Fruit fly (Drosophila melanogaster) whole organism, prepupa: Measurements from ENCODE around the gene lectin-37Db.

Source experiments
- Blimp-1 ChIP-seq: fragments of 200-800 bp; sonication (Bioruptor generic); optimal IDR thresholded peaks from 3 replicates; lab custom pipeline; 2017; ENCODE audit warnings: missing biosample characterization, missing genetic modification characterization, mild to moderate bottlenecking, moderate library complexity, missing genetic modification reagents
- CG10669 ChIP-seq: fragments of 200-800 bp; sonication (Bioruptor generic); optimal IDR thresholded peaks from 3 replicates; lab custom pipeline; 2018; ENCODE audit warnings: missing biosample characterization, mild to moderate bottlenecking, missing genetic modification characterization, moderate library complexity
- CG11762 ChIP-seq: fragments of 200-800 bp; sonication (Bioruptor generic); optimal IDR thresholded peaks from 3 replicates; lab custom pipeline; 2016; ENCODE audit warnings: missing biosample characterization, missing genetic modification characterization; ENCODE audit not compliant: insufficient read depth
- CG11902 ChIP-seq: fragments of 200-800 bp; sonication (Bioruptor generic); optimal IDR thresholded peaks from 3 replicates; lab custom pipeline; 2016; ENCODE audit warnings: missing biosample characterization, missing genetic modification characterization
- CG15336 ChIP-seq: fragments of 200-800 bp; sonication (Bioruptor generic); IDR thresholded peaks from 2 replicates; pipeline ENCODE4 v1.3.6; 2022; ENCODE audit warnings: missing biosample characterization, missing genetic modification characterization
- CG16779 ChIP-seq: fragments of 200-800 bp; sonication (Bioruptor generic); optimal IDR thresholded peaks from 3 replicates; lab custom pipeline; 2017; ENCODE audit warnings: missing biosample characterization, mild to moderate bottlenecking, missing genetic modification characterization
- CG31627 ChIP-seq: fragments of 200-800 bp; sonication (Bioruptor generic); optimal IDR thresholded peaks from 3 replicates; lab custom pipeline; 2016; ENCODE audit warnings: missing biosample characterization, missing genetic modification characterization
- CG32006 ChIP-seq: fragments of 200-800 bp; sonication (Bioruptor generic); optimal IDR thresholded peaks from 3 replicates; lab custom pipeline; 2017; ENCODE audit warnings: missing biosample characterization, mild to moderate bottlenecking, missing genetic modification characterization
- CG3919 ChIP-seq: fragments of 200-800 bp; sonication (Bioruptor generic); optimal IDR thresholded peaks from 3 replicates; lab custom pipeline; 2016; ENCODE audit warnings: missing biosample characterization, missing genetic modification characterization
- CG4318 ChIP-seq: fragments of 200-800 bp; sonication (Bioruptor generic); optimal IDR thresholded peaks from 3 replicates; lab custom pipeline; 2017; ENCODE audit warnings: missing biosample characterization, mild to moderate bottlenecking, missing genetic modification characterization
- CG6163 ChIP-seq: fragments of 200-800 bp; sonication (Bioruptor generic); IDR thresholded peaks from 3 replicates; pipeline ENCODE4 v1.3.6; 2022; ENCODE audit warnings: missing biosample characterization, missing genetic modification characterization
- CG6276 ChIP-seq: fragments of 200-800 bp; sonication (Bioruptor generic); optimal IDR thresholded peaks from 2 replicates; lab custom pipeline; 2017; ENCODE audit warnings: missing biosample characterization, mild to moderate bottlenecking, missing genetic modification characterization
- CG6808 ChIP-seq: fragments of 200-800 bp; sonication (Bioruptor generic); optimal IDR thresholded peaks from 3 replicates; lab custom pipeline; 2017; ENCODE audit warnings: missing biosample characterization, missing genetic modification characterization, mild to moderate bottlenecking, moderate library complexity, missing genetic modification reagents
- CG6854 ChIP-seq: fragments of 200-800 bp; sonication (Bioruptor generic); optimal IDR thresholded peaks from 2 replicates; lab custom pipeline; 2017; ENCODE audit warnings: missing biosample characterization, mild to moderate bottlenecking, missing genetic modification characterization
- CG7368 ChIP-seq: fragments of 200-800 bp; sonication (Bioruptor generic); optimal IDR thresholded peaks from 3 replicates; lab custom pipeline; 2016; ENCODE audit warnings: missing biosample characterization, missing genetic modification characterization
- CG8119 ChIP-seq: fragments of 200-800 bp; sonication (Bioruptor generic); IDR thresholded peaks from 3 replicates; pipeline ENCODE4 v1.3.6; 2022; ENCODE audit warnings: missing biosample characterization, missing genetic modification characterization
- CG8319 ChIP-seq: fragments of 200-800 bp; sonication (Bioruptor generic); optimal IDR thresholded peaks from 3 replicates; lab custom pipeline; 2016; ENCODE audit warnings: missing biosample characterization, missing genetic modification characterization
- CG8632 ChIP-seq: fragments of 200-800 bp; sonication (Bioruptor generic); optimal IDR thresholded peaks from 3 replicates; lab custom pipeline; 2016; ENCODE audit warnings: missing biosample characterization, missing genetic modification characterization
- CG9139 ChIP-seq: fragments of 200-800 bp; sonication (Bioruptor generic); optimal IDR thresholded peaks from 3 replicates; lab custom pipeline; 2017; ENCODE audit warnings: missing biosample characterization, mild to moderate bottlenecking, missing genetic modification characterization
- Eip75B ChIP-seq: fragments of 200-800 bp; sonication (Bioruptor generic); optimal IDR thresholded peaks from 3 replicates; lab custom pipeline; 2016; ENCODE audit warnings: missing biosample characterization, missing genetic modification characterization
- Eip78C ChIP-seq: fragments of 200-800 bp; sonication (Bioruptor generic); peaks from one replicate; lab custom pipeline; 2016; ENCODE audit warnings: missing biosample characterization, missing genetic modification characterization
- Eip93F ChIP-seq: fragments of 200-800 bp; sonication (Bioruptor generic); optimal IDR thresholded peaks from 2 replicates; lab custom pipeline; 2016; ENCODE audit warnings: missing biosample characterization, mild to moderate bottlenecking, missing genetic modification characterization
- Ets21C ChIP-seq: fragments of 200-800 bp; sonication (Bioruptor generic); optimal IDR thresholded peaks from 3 replicates; lab custom pipeline; 2016; ENCODE audit warnings: missing biosample characterization, missing genetic modification characterization
- Ets96B ChIP-seq: fragments of 200-800 bp; optimal IDR thresholded peaks from 2 replicates; lab custom pipeline; 2019; ENCODE audit warnings: missing biosample characterization, mild to moderate bottlenecking, missing genetic modification characterization, moderate library complexity
- Hr39 ChIP-seq: fragments of 200-800 bp; sonication (Bioruptor generic); optimal IDR thresholded peaks from 2 replicates; lab custom pipeline; 2016; ENCODE audit warnings: missing biosample characterization, missing genetic modification characterization
- Hr4 ChIP-seq: fragments of 200-800 bp; sonication (Bioruptor generic); optimal IDR thresholded peaks from 3 replicates; lab custom pipeline; 2016; ENCODE audit warnings: missing biosample characterization, missing genetic modification characterization
- Lpt ChIP-seq: fragments of 200-800 bp; sonication (Bioruptor generic); optimal IDR thresholded peaks from 3 replicates; lab custom pipeline; 2016; ENCODE audit warnings: missing biosample characterization, missing genetic modification characterization
- Met ChIP-seq: fragments of 200-800 bp; sonication (Bioruptor generic); optimal IDR thresholded peaks from 3 replicates; lab custom pipeline; 2016; ENCODE audit warnings: missing biosample characterization, missing genetic modification characterization
- Sox102F ChIP-seq: fragments of 200-800 bp; sonication (Bioruptor generic); optimal IDR thresholded peaks from 2 replicates; lab custom pipeline; 2016; ENCODE audit warnings: missing biosample characterization, mild to moderate bottlenecking, missing genetic modification characterization
- Sox14 ChIP-seq: fragments of 200-800 bp; sonication (Bioruptor generic); optimal IDR thresholded peaks from 3 replicates; lab custom pipeline; 2016; ENCODE audit warnings: missing biosample characterization, missing genetic modification characterization
- achi ChIP-seq: fragments of 200-800 bp; sonication (Bioruptor generic); optimal IDR thresholded peaks from 3 replicates; lab custom pipeline; 2016; ENCODE audit warnings: missing biosample characterization, missing genetic modification characterization
- acj6 ChIP-seq: fragments of 200-800 bp; sonication (Bioruptor generic); optimal IDR thresholded peaks from 3 replicates; lab custom pipeline; 2016; ENCODE audit warnings: missing biosample characterization, missing genetic modification characterization
- dsx ChIP-seq: fragments of 200-800 bp; optimal IDR thresholded peaks from 3 replicates; lab custom pipeline; 2019; ENCODE audit warnings: missing biosample characterization, mild to moderate bottlenecking, missing genetic modification characterization, moderate library complexity; ENCODE audit not compliant: poor library complexity, severe bottlenecking
- eg ChIP-seq: fragments of 200-800 bp; sonication (Bioruptor generic); IDR thresholded peaks from 3 replicates; pipeline ENCODE4 v1.3.6; 2022; ENCODE audit warnings: missing biosample characterization, missing genetic modification characterization
- esn ChIP-seq: fragments of 200-800 bp; sonication (Bioruptor generic); optimal IDR thresholded peaks from 2 replicates; lab custom pipeline; 2016; ENCODE audit warnings: missing biosample characterization, mild to moderate bottlenecking, missing genetic modification characterization, moderate library complexity
- fd59A ChIP-seq: fragments of 200-800 bp; sonication (Bioruptor generic); optimal IDR thresholded peaks from 2 replicates; lab custom pipeline; 2017; ENCODE audit warnings: missing biosample characterization, mild to moderate bottlenecking, missing genetic modification characterization, missing genetic modification reagents
- fkh ChIP-seq: fragments of 200-800 bp; sonication (Bioruptor generic); optimal IDR thresholded peaks from 3 replicates; lab custom pipeline; 2017; ENCODE audit warnings: missing biosample characterization, mild to moderate bottlenecking, missing genetic modification characterization, moderate library complexity
- lz ChIP-seq: fragments of 200-800 bp; sonication (Bioruptor generic); optimal IDR thresholded peaks from 3 replicates; lab custom pipeline; 2016; ENCODE audit warnings: missing biosample characterization, missing genetic modification characterization
- pdm3 ChIP-seq: fragments of 200-800 bp; sonication (Bioruptor generic); optimal IDR thresholded peaks from 3 replicates; lab custom pipeline; 2016; ENCODE audit warnings: missing biosample characterization, missing genetic modification characterization
- salr ChIP-seq, 2 experiments: fragments of 200-800 bp; sonication (Bioruptor generic); optimal IDR thresholded peaks; 3 replicates each; lab custom pipeline; 2016 to 2018; ENCODE audit warnings: missing biosample characterization in 2 of 2, missing genetic modification characterization in 2 of 2, mild to moderate bottlenecking in 1 of 2
- spab ChIP-seq: fragments of 200-800 bp; sonication (Bioruptor generic); optimal IDR thresholded peaks from 2 replicates; lab custom pipeline; 2017; ENCODE audit warnings: missing biosample characterization, mild to moderate bottlenecking, missing genetic modification characterization, missing genetic modification reagents
- ss ChIP-seq, 2 experiments: fragments of 200-800 bp; sonication (Bioruptor generic); optimal IDR thresholded peaks; 2 replicates in 1 of 2; 3 replicates in 1 of 2; lab custom pipeline; 2017 to 2018; ENCODE audit warnings: mild to moderate bottlenecking in 2 of 2, missing biosample characterization in 2 of 2, missing genetic modification characterization in 2 of 2, moderate library complexity in 1 of 2
- svp ChIP-seq: fragments of 200-800 bp; sonication (Bioruptor generic); peaks from one replicate; lab custom pipeline; 2016; ENCODE audit warnings: missing biosample characterization, missing genetic modification characterization

Gene lectin-37Db

DNA sequence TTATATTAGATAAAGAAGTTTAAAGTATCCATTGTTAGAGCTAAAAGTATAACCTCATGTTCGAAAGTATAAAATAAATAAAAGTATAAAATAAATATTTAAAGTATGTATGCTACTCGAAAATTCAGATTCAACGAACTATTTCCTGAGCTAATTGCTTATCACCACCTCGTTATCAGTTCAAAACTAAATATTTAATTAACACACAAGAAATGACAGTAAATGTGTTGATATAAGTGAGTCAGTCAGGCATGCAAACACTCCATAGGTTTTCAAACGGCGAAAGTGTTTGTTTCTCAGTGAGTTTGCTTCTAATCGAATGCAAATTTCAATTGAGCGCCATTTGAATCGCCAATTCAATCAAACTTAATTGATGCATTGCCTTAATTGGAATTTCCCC lies 15.4 kb downstream of the lectin-37Db start:
- no peak for TF ChIP-seq pdm3 (GFP tag; lab: Kevin White, UChicago)
- peak; percentile 91 for TF ChIP-seq fkh (GFP tag; lab: Kevin White, UChicago)
- no peak for TF ChIP-seq acj6 (GFP tag; lab: Kevin White, UChicago)
- peak; percentile 36 for TF ChIP-seq Eip78C (GFP tag; lab: Kevin White, UChicago)
- no peak for TF ChIP-seq salr (GFP tag; optimal IDR thresholded peaks at IDR 0.05; lab: Kevin White, UChicago)
- TF ChIP-seq CG11762 (GFP tag; lab: Kevin White, UChicago): no peak
- TF ChIP-seq CG3919 (GFP tag; lab: Kevin White, UChicago): no peak
- TF ChIP-seq Sox102F: no peak
- TF ChIP-seq Hr39: no peak
- peak in 1 of 2 experiments; percentile 21 for TF ChIP-seq ss (GFP tag; optimal IDR thresholded peaks at IDR 0.05; lab: Kevin White, UChicago)
- peak; percentile 10 for TF ChIP-seq CG16779 (tag; lab: Kevin White, UChicago)

DNA sequence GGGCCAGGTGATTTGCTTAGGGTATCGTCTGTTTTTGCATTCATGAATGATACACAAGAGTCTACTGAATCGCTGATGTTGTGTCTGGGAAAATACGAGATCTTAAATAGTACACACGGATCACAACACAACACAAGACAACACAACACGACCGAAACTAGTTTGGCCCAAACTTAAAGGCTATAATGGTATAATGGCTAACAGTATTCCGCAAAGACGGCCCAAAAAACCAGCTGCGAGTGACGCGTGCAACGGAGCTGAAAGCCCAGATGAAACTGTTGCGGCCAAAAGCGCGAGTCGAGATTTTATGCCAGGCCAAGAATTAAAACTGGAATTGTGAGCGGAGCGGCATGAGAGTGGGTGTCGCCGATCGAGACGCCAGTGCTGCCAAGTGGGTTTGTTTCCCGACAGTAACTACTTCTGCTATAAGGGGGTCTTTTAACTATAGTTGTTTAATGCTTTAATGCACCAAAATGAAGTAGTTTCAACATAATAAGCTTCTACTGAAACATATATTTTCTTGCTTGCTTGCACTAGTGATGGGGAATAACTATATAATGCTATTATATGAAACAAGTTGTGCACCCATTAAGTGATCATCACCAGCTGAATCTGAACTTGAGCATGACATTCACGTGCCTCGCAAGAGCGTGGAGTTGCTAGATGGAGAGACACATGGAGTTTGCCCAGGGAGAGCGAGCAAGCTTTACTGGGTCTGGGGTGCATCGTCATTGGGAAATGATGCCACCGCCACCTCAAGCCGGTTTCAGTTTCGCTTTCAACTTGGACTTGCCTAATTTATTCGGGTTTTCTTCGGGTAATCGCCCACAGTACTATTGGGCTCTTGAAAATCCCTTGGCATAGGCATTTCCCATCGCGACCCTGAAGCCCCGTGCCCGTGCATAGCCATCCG lies 20.1 kb downstream of the lectin-37Db start:
- TF ChIP-seq CG6854 (peak; percentile 33), pdm3 (GFP tag; lab: Kevin White, UChicago) (peak; percentile 10), Sox14 (no peak), lz (GFP tag; lab: Kevin White, UChicago) (no peak), CG16779 (tag; lab: Kevin White, UChicago) (no peak), Eip93F (no peak), CG6808 (GFP tag; lab: Kevin White, UChicago) (peak; percentile 99), Ets96B (tag; lab: Kevin White, UChicago) (peak; percentile 43), CG8632 (GFP tag; lab: Kevin White, UChicago) (peak; percentile 4), ss (GFP tag; optimal IDR thresholded peaks at IDR 0.05; lab: Kevin White, UChicago) (peak; percentile 7 to 37), achi (GFP tag; lab: Kevin White, UChicago) (peak; percentile 23), Eip78C (GFP tag; lab: Kevin White, UChicago) (peak; percentile 76), salr (GFP tag; optimal IDR thresholded peaks at IDR 0.05; lab: Kevin White, UChicago) (no peak), CG8319 (GFP tag; lab: Kevin White, UChicago) (no peak), esn (peak; percentile 44), Hr4 (GFP tag; lab: Kevin White, UChicago) (peak; percentile 18), Eip75B (peak; percentile 13), dsx (peak; percentile 38), CG31627 (no peak), Lpt (GFP tag; lab: Kevin White, UChicago) (peak; percentile 18), CG8119 (GFP tag; lab: Robert Waterston, UW) (peak; percentile 57; the same call in 2 of the 3 replicates), Sox102F (no peak), CG15336 (GFP tag; lab: Robert Waterston, UW) (peak; percentile 30; the same call in 1 of the 2 replicates), Blimp-1 (GFP tag; lab: Kevin White, UChicago) (peak; percentile 50), CG6163 (GFP tag; lab: Robert Waterston, UW) (peak; percentile 36; the same call in 1 of the 3 replicates), fd59A (no peak), eg (GFP tag; lab: Robert Waterston, UW) (peak; percentile 39; the same call in 1 of the 3 replicates), CG32006 (GFP tag; lab: Kevin White, UChicago) (peak; percentile 10)

DNA sequence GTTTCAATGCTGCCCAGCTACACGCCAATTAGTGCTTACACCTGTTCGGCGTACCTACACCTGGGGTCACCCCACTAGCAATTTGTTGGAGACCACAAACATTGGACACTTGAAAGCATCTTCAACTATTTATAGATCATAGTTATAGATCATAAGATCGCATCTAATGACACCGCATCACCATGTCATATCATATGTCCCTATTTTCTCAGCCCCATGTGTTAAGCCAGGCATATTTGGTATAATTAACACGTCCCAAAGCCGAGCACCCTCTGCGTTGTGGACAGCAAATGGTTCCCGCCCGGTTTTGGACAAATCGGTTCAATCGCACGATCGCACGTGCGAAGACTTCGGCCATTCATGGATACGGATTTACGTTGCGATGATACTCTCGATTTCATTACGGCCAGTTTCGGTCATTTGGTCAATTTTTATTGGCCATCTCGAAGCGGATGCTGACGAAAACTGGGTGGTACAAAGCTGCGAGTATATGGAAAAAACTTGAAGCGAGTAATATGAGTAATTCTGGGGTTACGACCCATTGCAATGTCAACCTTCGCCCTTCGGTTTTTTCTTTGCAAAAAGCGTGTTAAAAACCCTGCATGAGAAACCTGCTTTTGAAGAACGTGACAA lies 20.8 kb downstream of the lectin-37Db start:
- TF ChIP-seq svp: peak; percentile 68
- TF ChIP-seq CG9139 (GFP tag; lab: Kevin White, UChicago): no peak
- TF ChIP-seq dsx: peak; percentile 5
- peak; percentile 77 for TF ChIP-seq Sox14
- TF ChIP-seq CG10669 (GFP tag; lab: Kevin White, UChicago): peak; percentile 44
- TF ChIP-seq CG6276 (GFP tag; lab: Kevin White, UChicago): no peak
- peak; percentile 71 for TF ChIP-seq CG6163 (GFP tag; lab: Robert Waterston, UW)
- TF ChIP-seq Ets21C (GFP tag; lab: Kevin White, UChicago): peak; percentile 65
- no peak for TF ChIP-seq Lpt (GFP tag; lab: Kevin White, UChicago)
- TF ChIP-seq CG8632 (GFP tag; lab: Kevin White, UChicago): peak; percentile 21
- peak; percentile 51 for TF ChIP-seq CG6808 (GFP tag; lab: Kevin White, UChicago)
- TF ChIP-seq Sox102F: peak; percentile 16
- peak; percentile 68 for TF ChIP-seq CG4318 (GFP tag; lab: Kevin White, UChicago)
- TF ChIP-seq spab (GFP tag; lab: Kevin White, UChicago): peak; percentile 27
- TF ChIP-seq esn: no peak
- TF ChIP-seq Eip93F: no peak
- no peak for TF ChIP-seq Met (GFP tag; lab: Kevin White, UChicago)
- peak; percentile 22 for TF ChIP-seq CG11902 (GFP tag; lab: Kevin White, UChicago)
- TF ChIP-seq CG7368 (GFP tag; lab: Kevin White, UChicago): peak; percentile 7
- TF ChIP-seq CG6854: no peak
- peak; percentile 7 for TF ChIP-seq CG8319 (GFP tag; lab: Kevin White, UChicago)
